Worm (Caenorhabditis elegans): ENCODE data around the gene math-41.
"Not testable (repeated sequence)": the region's sequence is repeated elsewhere in the genome, so short reads cannot be mapped to it uniquely, and the experiment has no call there.

Gene math-41

DNA sequence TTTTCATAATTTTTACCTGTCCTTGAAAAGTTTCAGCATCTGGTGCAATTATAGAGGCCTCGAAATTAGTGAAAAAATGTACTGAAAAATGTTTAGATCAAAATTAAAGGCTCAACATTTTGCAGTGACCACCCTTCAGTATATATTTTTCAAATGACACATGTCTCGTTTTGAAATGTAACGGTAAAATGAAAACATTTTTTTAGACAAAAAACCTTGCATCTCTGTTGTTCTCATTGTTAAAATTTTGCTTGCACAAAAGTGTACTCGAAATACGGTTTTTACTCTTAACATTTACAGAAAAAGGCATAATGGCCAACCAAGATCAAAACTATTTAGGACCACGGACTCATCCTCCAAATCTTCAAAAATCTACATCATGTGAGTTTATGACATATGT, at the start of gene math-41:
math-41 (plus strand) TSS at position 301 of the 400 bp plus-strand sequence.
- not testable (repeated sequence) for TF ChIP-seq rbr-2 (tag; optimal IDR thresholded peaks at IDR 0.05); dpl-1 (GFP tag; optimal IDR thresholded peaks at IDR 0.05); ZK337.2 (GFP tag; IDR thresholded peaks at IDR 0.05)

DNA sequence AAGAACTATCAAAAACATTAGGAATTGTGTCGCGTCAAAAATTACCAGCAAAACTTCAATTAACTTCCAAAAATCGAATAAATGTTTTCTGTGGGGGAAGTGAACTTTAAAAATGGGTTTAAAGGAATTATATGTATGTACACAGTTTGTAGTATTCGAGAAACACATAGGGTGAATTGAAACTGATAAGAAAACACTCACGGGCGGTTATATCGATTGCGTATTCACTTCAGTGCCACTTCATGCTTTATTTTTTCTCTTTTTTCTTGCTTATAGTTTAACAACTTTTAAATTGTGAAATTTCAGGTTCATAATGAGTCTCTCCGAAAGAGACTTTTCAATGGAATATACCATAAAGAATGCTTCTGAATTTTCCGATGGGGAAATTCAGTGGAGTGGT, 49.2 kb upstream of the math-41 start, which contains the start of gene F36H5.14:
F36H5.14 (plus strand) TSS at position 301 of the 400 bp plus-strand sequence.
- not testable (repeated sequence) for TF ChIP-seq dmd-9 (GFP tag; IDR thresholded peaks at IDR 0.05); pha-4 (GFP tag; IDR thresholded peaks at IDR 0.05); pha-4 (tag; optimal IDR thresholded peaks at IDR 0.05); jun-1 (tag; optimal IDR thresholded peaks at IDR 0.05)

DNA sequence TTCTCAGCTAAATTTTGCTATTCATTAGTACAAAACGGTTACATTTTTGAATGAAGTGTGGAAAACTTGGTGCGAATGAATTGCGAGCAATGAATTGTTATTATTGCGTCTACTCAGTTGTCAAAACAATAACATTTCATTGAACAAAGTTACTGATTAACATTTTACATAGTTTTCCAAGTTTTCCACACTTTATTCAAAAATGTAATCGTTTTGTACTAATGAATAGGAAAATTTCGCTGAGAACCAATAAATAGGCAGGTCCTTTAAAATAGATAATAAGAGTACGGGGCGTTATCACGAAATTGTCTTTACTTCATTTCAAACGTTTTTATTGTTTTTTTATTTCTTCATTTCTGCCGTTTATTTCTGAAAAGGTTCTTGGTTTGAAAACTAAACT, 42.0 kb upstream of the math-41 start, which contains the start of gene math-4:
math-4 (minus strand) TSS at position 101 of the 400 bp plus-strand sequence.
- TF ChIP-seq dmd-8 (GFP tag; IDR thresholded peaks at IDR 0.05) = no peak
- TF ChIP-seq tag-97 (GFP tag; IDR thresholded peaks at IDR 0.05) = no peak
- TF ChIP-seq nhr-76 (tag; optimal IDR thresholded peaks at IDR 0.05) = no peak
- no peak for TF ChIP-seq jun-1 (tag; optimal IDR thresholded peaks at IDR 0.05)
- TF ChIP-seq zfp-2 (tag; optimal IDR thresholded peaks at IDR 0.05) = no peak
- no peak for TF ChIP-seq nhr-6 (tag; optimal IDR thresholded peaks at IDR 0.05)
- TF ChIP-seq mxl-3 (GFP tag; optimal IDR thresholded peaks at IDR 0.05) = no peak
- no peak for TF ChIP-seq nhr-102 (tag; optimal IDR thresholded peaks at IDR 0.05)
- no peak for TF ChIP-seq unc-130 (GFP tag; optimal IDR thresholded peaks at IDR 0.05)
- no peak for TF ChIP-seq spr-1 (tag; optimal IDR thresholded peaks at IDR 0.05)
- TF ChIP-seq pha-4 (GFP tag; IDR thresholded peaks at IDR 0.05) = no peak
- TF ChIP-seq pha-4 (tag; optimal IDR thresholded peaks at IDR 0.05) = no peak
- TF ChIP-seq ceh-28 (tag; optimal IDR thresholded peaks at IDR 0.05) = no peak
- no peak for TF ChIP-seq F10B5.3 (tag; optimal IDR thresholded peaks at IDR 0.05)
- TF ChIP-seq lin-29 (GFP tag; IDR thresholded peaks at IDR 0.05) = no peak
- TF ChIP-seq dmd-9 (GFP tag; IDR thresholded peaks at IDR 0.05) = no peak
- no peak for TF ChIP-seq ces-1 (GFP tag; optimal IDR thresholded peaks at IDR 0.05)
- no peak for TF ChIP-seq Y105C5A.15 (GFP tag; IDR thresholded peaks at IDR 0.05)
- TF ChIP-seq set-16 (GFP tag; IDR thresholded peaks at IDR 0.05) = no peak
- no peak for TF ChIP-seq F49E8.2 (tag; optimal IDR thresholded peaks at IDR 0.05; ENCODE audit: borderline replicate concordance)

DNA sequence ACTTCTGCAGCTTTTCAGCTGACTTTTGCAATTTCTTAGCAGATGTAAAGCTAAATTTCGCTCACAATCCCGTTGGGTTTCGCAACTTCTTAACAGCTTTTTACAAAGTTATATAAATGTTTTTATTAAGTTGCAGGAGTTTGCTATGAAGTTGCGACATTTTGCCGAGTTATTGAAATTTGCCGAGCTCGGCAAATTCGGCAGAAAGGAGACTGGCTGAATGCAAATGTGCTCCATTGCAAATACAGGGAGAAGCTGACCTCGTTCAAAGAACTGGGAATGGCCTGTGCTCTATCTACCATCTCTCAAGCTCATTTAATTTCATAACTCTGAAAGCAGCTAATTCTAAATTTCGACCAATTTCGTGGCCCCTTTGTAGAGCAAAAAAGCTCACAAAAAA, 39.6 kb upstream of the math-41 start, which contains the start of gene C08F1.11:
C08F1.11 (minus strand) TSS at position 101 of the 400 bp plus-strand sequence.
- TF ChIP-seq Y105C5A.15 (GFP tag; IDR thresholded peaks at IDR 0.05) (no peak), hlh-11 (tag; optimal IDR thresholded peaks at IDR 0.05) (no peak), zfp-2 (tag; optimal IDR thresholded peaks at IDR 0.05) (no peak), nhr-237 (tag; optimal IDR thresholded peaks at IDR 0.05) (no peak), daf-12 (tag; optimal IDR thresholded peaks at IDR 0.05) (no peak), php-3 (GFP tag; IDR thresholded peaks at IDR 0.05) (no peak), saeg-2 (GFP tag; IDR thresholded peaks at IDR 0.05) (no peak), hlh-30 (tag; optimal IDR thresholded peaks at IDR 0.05; ENCODE audit: insufficient read depth) (no peak), spr-1 (tag; optimal IDR thresholded peaks at IDR 0.05) (no peak), ceh-62 (tag; optimal IDR thresholded peaks at IDR 0.05) (no peak)

DNA sequence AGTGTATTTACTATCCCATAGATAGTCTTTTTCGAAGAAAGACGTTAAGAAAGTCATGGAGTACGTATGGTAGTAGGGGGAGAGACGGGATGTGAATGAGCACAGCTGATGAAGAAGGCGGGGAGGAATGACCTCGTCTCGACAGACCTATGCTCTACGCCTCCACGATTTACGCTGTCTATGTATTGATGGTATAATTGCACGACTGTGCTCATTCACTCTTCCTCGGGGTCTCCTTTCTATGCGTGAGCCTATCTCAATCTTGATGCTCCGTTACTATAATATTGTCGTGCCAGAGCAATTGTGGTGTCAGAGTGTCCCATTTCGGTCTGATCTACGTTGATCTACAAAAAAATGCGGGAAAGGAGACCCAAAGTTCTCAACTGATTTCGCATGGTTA, 38.2 kb upstream of the math-41 start, which contains the start of gene C08F1.10:
C08F1.10 (minus strand) TSS at position 101 of the 400 bp plus-strand sequence.
- TF ChIP-seq nhr-111 (GFP tag; optimal IDR thresholded peaks at IDR 0.05) (no peak), Y48G9A.11 (GFP tag; IDR thresholded peaks at IDR 0.05) (no peak), nhr-11 (tag; optimal IDR thresholded peaks at IDR 0.05) (no peak), lir-3 (tag; optimal IDR thresholded peaks at IDR 0.05) (no peak), Y75B8A.6 (GFP tag; IDR thresholded peaks at IDR 0.05) (no peak), daf-12 (tag; optimal IDR thresholded peaks at IDR 0.05) (no peak), F49E8.2 (tag; optimal IDR thresholded peaks at IDR 0.05; ENCODE audit: borderline replicate concordance) (no peak), tag-97 (GFP tag; IDR thresholded peaks at IDR 0.05) (no peak), unc-39 (tag; optimal IDR thresholded peaks at IDR 0.05) (no peak), gei-8 (GFP tag; optimal IDR thresholded peaks at IDR 0.05) (no peak), mep-1 (tag; optimal IDR thresholded peaks at IDR 0.05) (no peak), F37D6.2 (tag; optimal IDR thresholded peaks at IDR 0.05) (no peak), madf-5 (GFP tag; IDR thresholded peaks at IDR 0.05) (no peak), nhr-25 (tag; optimal IDR thresholded peaks at IDR 0.05; ENCODE audit: borderline replicate concordance, insufficient read depth) (no peak), ctbp-1 (GFP tag; IDR thresholded peaks at IDR 0.05) (no peak)
